Worm (Caenorhabditis elegans) whole organism, L2 larva: ENCODE measurements around the gene R10E12.2.
A peak's percentile ranks its signal among the peaks of the same experiment; 100 is the strongest.

Source experiments
- C34F6.9 ChIP-seq: fragments of 150-350 bp; optimal IDR thresholded peaks from 2 replicates; lab custom pipeline; 2014; ENCODE audit warnings: missing biosample characterization, missing genetic modification characterization
- R02D3.7 ChIP-seq: fragments of 150-350 bp; optimal IDR thresholded peaks from 2 replicates; lab custom pipeline; 2014; ENCODE audit warnings: missing biosample characterization, missing genetic modification characterization
- ZK546.5 ChIP-seq: sonication (generic microtip); optimal IDR thresholded peaks from 2 replicates; lab custom pipeline; 2017; ENCODE audit warnings: missing biosample characterization, missing genetic modification characterization
- alr-1 ChIP-seq: fragments of 150-350 bp; optimal IDR thresholded peaks from 2 replicates; lab custom pipeline; 2014; ENCODE audit warnings: missing biosample characterization, missing genetic modification characterization
- ama-1 ChIP-seq: fragments of 150-350 bp; optimal IDR thresholded peaks from 2 replicates; lab custom pipeline; 2018; ENCODE audit warnings: inconsistent platforms
- blmp-1 ChIP-seq: sonication (generic microtip); optimal IDR thresholded peaks from 2 replicates; lab custom pipeline; 2017; ENCODE audit warnings: missing genetic modification characterization, mild to moderate bottlenecking, missing compliant biosample characterization, antibody characterized with exemption, moderate library complexity; ENCODE audit not compliant: insufficient read depth
- ceh-16 ChIP-seq: fragments of 150-350 bp; optimal IDR thresholded peaks from 2 replicates; lab custom pipeline; 2014; ENCODE audit warnings: missing biosample characterization, missing genetic modification characterization
- dmd-4 ChIP-seq: sonication (generic microtip); optimal IDR thresholded peaks from 2 replicates; lab custom pipeline; 2017; ENCODE audit warnings: missing biosample characterization, missing genetic modification characterization
- elt-3 ChIP-seq: sonication (generic microtip); optimal IDR thresholded peaks from 2 replicates; lab custom pipeline; 2017; ENCODE audit warnings: missing biosample characterization, missing genetic modification characterization
- fos-1 ChIP-seq: fragments of 150-350 bp; optimal IDR thresholded peaks from 2 replicates; lab custom pipeline; 2014; ENCODE audit warnings: missing biosample characterization, missing genetic modification characterization
- gmeb-1 ChIP-seq: fragments of 150-350 bp; optimal IDR thresholded peaks from 2 replicates; lab custom pipeline; 2014; ENCODE audit warnings: missing biosample characterization, missing genetic modification characterization
- lin-39 ChIP-seq: fragments of 150-350 bp; optimal IDR thresholded peaks from 2 replicates; lab custom pipeline; 2014; ENCODE audit warnings: missing biosample characterization, missing genetic modification reagents, missing genetic modification characterization
- mab-5 ChIP-seq: fragments of 150-350 bp; optimal IDR thresholded peaks from 2 replicates; lab custom pipeline; 2014; ENCODE audit warnings: missing biosample characterization, missing genetic modification characterization
- mdl-1 ChIP-seq, 2 experiments: fragments of 150-350 bp in 1 of 2; sonication (generic microtip) in 1 of 2; optimal IDR thresholded peaks; 2 replicates each; lab custom pipeline; 2017; ENCODE audit warnings: missing biosample characterization in 2 of 2, missing genetic modification characterization in 2 of 2
- nhr-10 ChIP-seq: sonication (generic microtip); optimal IDR thresholded peaks from 2 replicates; lab custom pipeline; 2017; ENCODE audit warnings: missing biosample characterization, missing genetic modification characterization
- nhr-11 ChIP-seq: fragments of 150-350 bp; optimal IDR thresholded peaks from 2 replicates; lab custom pipeline; 2014; ENCODE audit warnings: missing biosample characterization, missing genetic modification characterization
- nhr-12 ChIP-seq: fragments of 150-350 bp; optimal IDR thresholded peaks from 2 replicates; lab custom pipeline; 2014; ENCODE audit warnings: missing biosample characterization, missing genetic modification characterization
- nhr-129 ChIP-seq: fragments of 150-350 bp; optimal IDR thresholded peaks from 2 replicates; lab custom pipeline; 2014; ENCODE audit warnings: missing biosample characterization, missing genetic modification characterization
- nhr-21 ChIP-seq: fragments of 150-350 bp; optimal IDR thresholded peaks from 2 replicates; lab custom pipeline; 2014; ENCODE audit warnings: missing biosample characterization, missing genetic modification characterization
- nhr-237 ChIP-seq: fragments of 150-350 bp; optimal IDR thresholded peaks from 2 replicates; lab custom pipeline; 2014; ENCODE audit warnings: missing biosample characterization, missing genetic modification characterization
- nhr-25 ChIP-seq: fragments of 150-350 bp; sonication (generic microtip); optimal IDR thresholded peaks from 3 replicates; lab custom pipeline; 2014; ENCODE audit warnings: missing biosample characterization, missing genetic modification characterization
- nhr-6 ChIP-seq: fragments of 150-350 bp; optimal IDR thresholded peaks from 2 replicates; lab custom pipeline; 2014; ENCODE audit warnings: missing biosample characterization, missing genetic modification characterization
- peb-1 ChIP-seq: fragments of 150-350 bp; optimal IDR thresholded peaks from 2 replicates; lab custom pipeline; 2014; ENCODE audit warnings: missing biosample characterization, missing genetic modification characterization
- sem-4 ChIP-seq: fragments of 150-350 bp; optimal IDR thresholded peaks from 2 replicates; lab custom pipeline; 2014; ENCODE audit warnings: missing biosample characterization, missing genetic modification reagents, missing genetic modification characterization
- sma-3 ChIP-seq: sonication (generic microtip); optimal IDR thresholded peaks from 2 replicates; lab custom pipeline; 2016; ENCODE audit warnings: missing genetic modification reagents, missing genetic modification characterization, missing compliant biosample characterization
- sma-9 ChIP-seq, 2 experiments: fragments of 150-350 bp in 1 of 2; sonication (generic microtip) in 1 of 2; optimal IDR thresholded peaks; 2 replicates each; lab custom pipeline; 2014 to 2016; ENCODE audit warnings: missing genetic modification characterization in 2 of 2, mild to moderate bottlenecking in 1 of 2, missing biosample characterization in 1 of 2, missing compliant biosample characterization in 1 of 2, missing genetic modification reagents in 1 of 2, moderate library complexity in 1 of 2
- snpc-4 ChIP-seq: fragments of 150-350 bp; optimal IDR thresholded peaks from 2 replicates; lab custom pipeline; 2014; ENCODE audit warnings: missing biosample characterization, missing genetic modification characterization
- unc-55 ChIP-seq: fragments of 150-350 bp; sonication (generic microtip); optimal IDR thresholded peaks from 3 replicates; lab custom pipeline; 2014; ENCODE audit warnings: missing biosample characterization, missing genetic modification reagents, missing genetic modification characterization
- unc-62 ChIP-seq: fragments of 150-350 bp; optimal IDR thresholded peaks from 2 replicates; lab custom pipeline; 2014; ENCODE audit warnings: missing biosample characterization, missing genetic modification reagents, missing genetic modification characterization
- zag-1 ChIP-seq: fragments of 150-350 bp; optimal IDR thresholded peaks from 2 replicates; lab custom pipeline; 2014; ENCODE audit warnings: missing biosample characterization, missing genetic modification characterization
- ztf-11 ChIP-seq: sonication (generic microtip); optimal IDR thresholded peaks from 2 replicates; lab custom pipeline; 2017; ENCODE audit warnings: missing biosample characterization, missing genetic modification characterization
- ztf-4 ChIP-seq: fragments of 150-350 bp; optimal IDR thresholded peaks from 2 replicates; lab custom pipeline; 2014; ENCODE audit warnings: missing biosample characterization, missing genetic modification characterization

The R10E12.2 gene

DNA sequence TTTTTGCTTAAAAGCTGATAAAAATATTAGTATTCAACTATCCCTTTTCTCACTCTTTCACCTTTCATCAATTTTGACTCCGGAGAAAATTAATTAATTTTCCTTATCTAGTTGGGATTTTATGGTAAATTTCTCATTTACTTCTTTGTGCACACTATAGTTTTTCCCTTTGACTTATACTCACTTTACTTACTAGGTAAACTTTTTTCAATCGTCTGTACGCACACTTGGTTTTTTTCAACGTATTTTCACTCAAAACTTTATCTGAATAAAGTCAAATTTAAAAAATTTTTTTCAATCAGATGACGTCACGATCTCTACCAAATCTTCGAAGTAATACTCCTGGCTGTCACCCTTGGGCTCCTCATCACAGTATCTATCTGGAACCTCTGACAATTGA is 38.5 kb upstream of the R10E12.2 start, which contains the start of gene C05B5.16:
TSS of gene C05B5.16 (plus strand) at position 301 of the 400 bp plus-strand sequence.
- no peak for TF ChIP-seq R02D3.7 (tag; lab: Kevin White, UChicago)

DNA sequence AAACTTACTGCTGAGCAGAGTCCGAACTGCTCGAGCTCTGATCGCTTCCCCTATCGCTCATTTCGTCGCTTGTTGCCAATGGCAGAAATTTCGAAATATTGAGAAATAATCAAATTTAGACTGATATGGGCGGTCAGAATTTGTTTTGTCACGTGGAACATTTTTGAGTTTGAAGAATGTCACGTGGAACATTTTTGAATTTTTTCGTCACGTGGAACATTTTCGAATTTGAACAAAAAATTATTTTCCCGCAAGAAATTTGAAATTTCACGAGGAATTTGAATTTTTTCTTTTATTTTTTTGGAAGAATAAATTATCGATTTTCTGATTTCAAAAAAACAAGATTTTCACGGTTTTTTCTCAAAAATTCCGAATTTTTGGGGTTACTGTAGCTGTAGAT is 36.5 kb upstream of the R10E12.2 start, which contains the start of gene fbxa-155:
TSS of gene fbxa-155 (minus strand) at position 101 of the 400 bp plus-strand sequence.
- no peak for TF ChIP-seq elt-3 (tag; lab: Kevin White, UChicago)

DNA sequence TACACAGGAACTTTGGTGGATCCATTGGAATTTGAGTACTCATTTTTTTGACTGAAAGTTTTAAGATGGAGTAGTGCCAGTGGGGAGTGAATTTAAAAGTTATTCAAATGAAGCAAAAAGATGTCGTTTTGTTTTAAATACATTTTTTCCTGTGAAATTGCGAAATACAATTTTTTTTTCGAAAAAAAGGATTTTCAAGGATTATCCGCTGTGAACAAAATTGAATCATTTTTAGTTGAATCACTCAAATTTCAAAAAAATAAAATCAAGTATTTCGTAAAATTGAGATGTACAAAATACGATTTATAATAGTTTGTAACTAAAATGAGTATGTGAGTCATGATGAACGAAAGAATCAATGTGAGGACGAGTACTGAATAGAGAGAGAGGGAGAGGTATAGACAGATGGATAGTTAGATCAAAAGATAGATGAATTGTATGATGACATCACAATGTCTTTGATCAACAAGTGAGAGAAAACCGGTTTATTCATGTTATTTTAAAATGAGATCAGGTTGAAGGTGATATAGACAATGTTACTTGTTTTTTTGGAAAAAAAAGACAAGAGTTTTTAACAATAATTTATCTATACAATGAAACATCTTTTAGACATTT is 33.2 kb upstream of the R10E12.2 start, which contains the start of gene C05B5.8:
TSS of gene C05B5.8 (minus strand) at position 51 of the 615 bp plus-strand sequence.
- TF ChIP-seq sma-9 (GFP tag; optimal IDR thresholded peaks at IDR 0.05; lab: Kevin White, UChicago) (peak; percentile 33), sma-9 (tag; optimal IDR thresholded peaks at IDR 0.05; lab: Kevin White, UChicago) (no peak), blmp-1 (tag; lab: Kevin White, UChicago) (peak; percentile 31), nhr-129 (tag; lab: Kevin White, UChicago) (peak; percentile 54), sma-3 (GFP tag; lab: Kevin White, UChicago) (peak; percentile 76), fos-1 (peak; percentile 55), alr-1 (tag; lab: Kevin White, UChicago) (no peak), ceh-16 (peak; percentile 6), nhr-25 (peak; percentile 86), ama-1 (no peak), nhr-21 (tag; lab: Kevin White, UChicago) (peak; percentile 46)

DNA sequence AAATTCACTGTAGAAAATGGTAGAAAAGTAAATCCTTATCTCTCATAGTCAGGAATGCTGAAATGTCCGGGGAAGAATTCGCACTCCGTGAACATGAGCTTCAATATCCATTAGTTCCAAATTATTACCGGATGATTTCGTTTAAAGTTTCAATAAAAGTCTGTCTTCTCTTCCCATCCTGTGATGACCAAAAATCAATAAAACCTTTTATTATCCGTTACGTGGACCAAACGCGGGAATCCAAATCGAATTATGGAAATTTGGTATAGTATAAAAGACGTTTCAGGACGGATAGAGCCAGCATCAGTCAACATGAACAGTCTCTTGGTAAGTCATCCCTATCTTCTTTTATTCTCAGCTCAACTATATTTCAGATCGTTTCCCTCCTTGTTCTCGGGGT is 30.5 kb upstream of the R10E12.2 start, which contains the start of gene C05B5.11:
TSS of gene C05B5.11 (plus strand) at position 301 of the 400 bp plus-strand sequence.
- TF ChIP-seq mab-5 (tag; lab: Kevin White, UChicago): no peak
- TF ChIP-seq elt-3 (tag; lab: Kevin White, UChicago): no peak
- no peak for TF ChIP-seq blmp-1 (tag; lab: Kevin White, UChicago)
- no peak for TF ChIP-seq nhr-237 (tag; lab: Kevin White, UChicago)
- no peak for TF ChIP-seq mdl-1 (tag; optimal IDR thresholded peaks at IDR 0.05; lab: Kevin White, UChicago)
- TF ChIP-seq ama-1: no peak
- no peak for TF ChIP-seq sma-3 (GFP tag; lab: Kevin White, UChicago)
- no peak for TF ChIP-seq nhr-10 (tag; lab: Kevin White, UChicago)

DNA sequence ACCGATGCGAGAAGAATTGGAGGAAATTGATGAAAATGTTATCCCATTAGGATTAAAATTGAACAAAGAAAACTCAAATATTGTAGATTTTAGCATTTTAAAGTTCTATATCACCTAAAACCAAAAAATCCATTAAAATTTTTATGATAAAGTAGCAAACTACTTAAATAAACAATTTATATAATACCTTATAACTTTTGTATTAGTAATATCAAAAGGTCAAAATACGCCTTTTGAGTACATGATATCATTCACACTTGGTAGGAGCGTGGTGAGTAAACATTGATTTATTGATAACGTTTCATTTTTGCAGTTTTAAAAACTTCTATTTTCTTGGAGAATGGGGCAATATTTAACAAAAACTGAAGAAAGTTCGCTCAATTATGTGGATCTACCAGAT is 27.4 kb upstream of the R10E12.2 start, which contains the start of gene C05B5.5:
TSS of gene C05B5.5 (plus strand) at position 301 of the 400 bp plus-strand sequence.
- TF ChIP-seq fos-1 (peak; percentile 31), nhr-10 (tag; lab: Kevin White, UChicago) (no peak)

DNA sequence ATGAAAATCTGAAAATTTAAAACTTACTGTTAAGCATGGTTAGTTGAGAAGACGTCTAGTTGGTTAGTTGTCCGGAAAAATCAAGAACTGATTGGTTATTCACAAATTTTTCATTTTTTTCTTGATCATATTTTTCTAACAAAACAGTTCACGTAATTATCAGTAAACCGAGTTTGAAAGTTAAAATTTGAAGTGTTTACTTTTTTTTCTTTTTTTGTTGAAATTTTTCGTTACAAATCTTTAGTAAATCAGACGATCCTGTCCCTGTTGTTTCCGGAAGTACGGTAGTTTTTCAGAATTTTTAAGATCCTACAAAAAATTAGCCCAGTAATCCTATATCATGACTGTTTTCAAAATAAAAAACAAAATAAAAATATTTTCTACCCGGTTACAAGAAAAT is 26.8 kb upstream of the R10E12.2 start, which contains the start of gene C05B5.2:
TSS of gene C05B5.2 (minus strand) at position 101 of the 400 bp plus-strand sequence.
- no peak for TF ChIP-seq nhr-6
- no peak for TF ChIP-seq gmeb-1 (tag; lab: Kevin White, UChicago)
- no peak for TF ChIP-seq dmd-4 (tag; lab: Kevin White, UChicago)
- TF ChIP-seq ztf-4 (tag; lab: Kevin White, UChicago): no peak
- TF ChIP-seq ZK546.5 (tag; lab: Kevin White, UChicago): no peak
- no peak for TF ChIP-seq sma-3 (GFP tag; lab: Kevin White, UChicago)
- no peak for TF ChIP-seq zag-1
- no peak for TF ChIP-seq nhr-25
- TF ChIP-seq lin-39: no peak
- no peak for TF ChIP-seq mdl-1 (tag; optimal IDR thresholded peaks at IDR 0.05; lab: Kevin White, UChicago)
- TF ChIP-seq ama-1: no peak

DNA sequence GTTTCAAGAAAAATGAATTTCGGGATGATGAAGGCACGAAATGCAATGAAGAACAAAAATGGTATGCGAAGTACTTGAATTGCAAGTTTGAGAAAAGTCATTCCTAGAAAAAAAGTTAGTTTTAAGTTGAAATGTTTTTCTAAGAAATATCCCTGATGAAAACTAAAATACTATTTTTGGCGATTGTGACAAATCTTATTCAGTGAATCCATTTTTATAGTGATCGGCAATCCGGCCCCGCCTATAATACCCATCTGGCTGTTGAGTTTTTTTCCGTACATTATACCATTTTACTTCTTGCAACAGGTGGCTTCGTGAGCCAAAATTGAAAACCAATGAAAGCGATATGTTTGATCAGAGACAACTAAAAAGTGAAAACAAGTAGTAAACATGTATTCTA is 25.6 kb upstream of the R10E12.2 start, which contains the start of gene C05B5.17:
TSS of gene C05B5.17 (minus strand) at position 101 of the 400 bp plus-strand sequence.
- TF ChIP-seq peb-1 (no peak), mab-5 (tag; lab: Kevin White, UChicago) (no peak), ceh-16 (no peak), gmeb-1 (tag; lab: Kevin White, UChicago) (no peak), mdl-1 (tag; optimal IDR thresholded peaks at IDR 0.05; lab: Kevin White, UChicago) (no peak), unc-55 (no peak), zag-1 (no peak), ztf-11 (no peak), nhr-12 (no peak), unc-62 (GFP tag; lab: Kevin White, UChicago) (no peak), C34F6.9 (tag; lab: Kevin White, UChicago) (no peak), nhr-25 (no peak), snpc-4 (tag; lab: Kevin White, UChicago) (no peak), sem-4 (no peak), ZK546.5 (tag; lab: Kevin White, UChicago) (no peak), alr-1 (tag; lab: Kevin White, UChicago) (no peak), nhr-11 (no peak)
